Worm (Caenorhabditis elegans) whole organism, L4 larva: Measurements from ENCODE around the gene C38H2.3.

ENCODE experiments used
- F26F4.8 ChIP-seq: fragments of 200-800 bp; sonication (Bioruptor generic); conservative IDR thresholded peaks from 2 replicates; pipeline ENCODE4 v1.3.6; 2022; ENCODE audit warnings: missing genetic modification characterization, missing compliant biosample characterization
- R02D3.7 ChIP-seq: fragments of 150-350 bp; sonication (generic microtip); optimal IDR thresholded peaks from 3 replicates; lab custom pipeline; 2014; ENCODE audit warnings: missing biosample characterization, missing genetic modification characterization
- T26A8.4 ChIP-seq: fragments of 200-800 bp; sonication (Bioruptor generic); IDR thresholded peaks from 2 replicates; pipeline ENCODE4 v1.3.6; 2022; ENCODE audit warnings: missing genetic modification characterization, missing compliant biosample characterization
- Y105C5A.15 ChIP-seq: fragments of 200-800 bp; sonication (Bioruptor generic); IDR thresholded peaks from 2 replicates; pipeline ENCODE4 v1.3.6; 2022; ENCODE audit warnings: missing genetic modification characterization, missing compliant biosample characterization
- Y48G9A.11 ChIP-seq: fragments of 200-800 bp; sonication (Bioruptor generic); IDR thresholded peaks from 2 replicates; pipeline ENCODE4 v1.3.6; 2022; ENCODE audit warnings: missing genetic modification reagents, missing genetic modification characterization, missing compliant biosample characterization
- Y5F2A.4 ChIP-seq: fragments of 200-800 bp; sonication (Bioruptor generic); optimal IDR thresholded peaks from 2 replicates; lab custom pipeline; 2018; ENCODE audit warnings: mild to moderate bottlenecking, missing genetic modification characterization, missing compliant biosample characterization
- ZK546.5 ChIP-seq, 2 experiments: sonication (generic microtip); optimal IDR thresholded peaks; 2 replicates each; lab custom pipeline; 2017; ENCODE audit warnings: missing biosample characterization in 2 of 2, missing genetic modification characterization in 2 of 2
- aha-1 ChIP-seq: fragments of 150-350 bp; peaks from one replicate; lab custom pipeline; 2014; ENCODE audit warnings: missing biosample characterization, missing genetic modification characterization
- aly-2 ChIP-seq: sonication (generic microtip); optimal IDR thresholded peaks from 2 replicates; lab custom pipeline; 2018; ENCODE audit warnings: missing biosample characterization, missing genetic modification characterization
- arid-1 ChIP-seq: fragments of 200-800 bp; sonication (Bioruptor generic); conservative IDR thresholded peaks from 2 replicates; pipeline ENCODE4 v1.3.6; 2022; ENCODE audit warnings: missing genetic modification reagents, missing genetic modification characterization, missing compliant biosample characterization
- attf-4 ChIP-seq: sonication (generic microtip); optimal IDR thresholded peaks from 3 replicates; lab custom pipeline; 2017; ENCODE audit warnings: missing biosample characterization, missing genetic modification characterization
- ceh-28 ChIP-seq: fragments of 150-350 bp; optimal IDR thresholded peaks from 2 replicates; lab custom pipeline; 2014; ENCODE audit warnings: missing biosample characterization, missing genetic modification reagents, missing genetic modification characterization
- ceh-44 ChIP-seq: fragments of 200-800 bp; sonication (Bioruptor generic); IDR thresholded peaks from 2 replicates; pipeline ENCODE4 v1.3.6; 2022; ENCODE audit warnings: missing genetic modification reagents, missing genetic modification characterization, missing compliant biosample characterization
- ceh-62 ChIP-seq: sonication (generic microtip); optimal IDR thresholded peaks from 2 replicates; lab custom pipeline; 2017; ENCODE audit warnings: missing biosample characterization, missing genetic modification characterization
- ces-1 ChIP-seq: fragments of 150-350 bp; sonication (generic microtip); optimal IDR thresholded peaks from 4 replicates; lab custom pipeline; 2014; ENCODE audit warnings: missing biosample characterization, missing genetic modification reagents, missing genetic modification characterization
- cey-2 ChIP-seq: sonication (generic microtip); optimal IDR thresholded peaks from 3 replicates; lab custom pipeline; 2017; ENCODE audit warnings: missing genetic modification characterization, mild to moderate bottlenecking, missing compliant biosample characterization, antibody characterized with exemption, borderline replicate concordance; ENCODE audit not compliant: insufficient read depth
- ctbp-1 ChIP-seq: fragments of 200-800 bp; sonication (Bioruptor generic); IDR thresholded peaks from 2 replicates; pipeline ENCODE4 v1.3.6; 2022; ENCODE audit warnings: missing genetic modification reagents, missing genetic modification characterization, missing compliant biosample characterization
- daf-12 ChIP-seq: fragments of 150-350 bp; optimal IDR thresholded peaks from 2 replicates; lab custom pipeline; 2014; ENCODE audit warnings: missing biosample characterization, missing genetic modification reagents, missing genetic modification characterization
- daf-16 ChIP-seq, 3 experiments: sonication (generic microtip); optimal IDR thresholded peaks; 2 replicates each; lab custom pipeline; 2016 to 2017; ENCODE audit warnings: missing genetic modification characterization in 3 of 3, missing genetic modification reagents in 3 of 3, mild to moderate bottlenecking in 2 of 3, missing compliant biosample characterization in 2 of 3, missing biosample characterization in 1 of 3, moderate library complexity in 1 of 3
- daf-8 ChIP-seq: fragments of 200-800 bp; sonication (Bioruptor generic); IDR thresholded peaks from 2 replicates; pipeline ENCODE4 v1.3.6; 2022; ENCODE audit warnings: missing genetic modification characterization, missing compliant biosample characterization
- dmd-8 ChIP-seq: fragments of 200-800 bp; sonication (Bioruptor generic); IDR thresholded peaks from 2 replicates; pipeline ENCODE4 v1.3.6; 2022; ENCODE audit warnings: missing genetic modification characterization, missing compliant biosample characterization
- duxl-1 ChIP-seq: sonication (generic microtip); optimal IDR thresholded peaks from 2 replicates; lab custom pipeline; 2016; ENCODE audit warnings: mild to moderate bottlenecking, missing genetic modification characterization, moderate library complexity, missing compliant biosample characterization; ENCODE audit not compliant: poor library complexity
- dve-1 ChIP-seq: sonication (generic microtip); optimal IDR thresholded peaks from 2 replicates; lab custom pipeline; 2017; ENCODE audit warnings: antibody characterized with exemption, mild to moderate bottlenecking, missing genetic modification characterization, missing compliant biosample characterization; ENCODE audit not compliant: insufficient read depth
- egl-43 ChIP-seq: fragments of 200-800 bp; sonication (Bioruptor generic); IDR thresholded peaks from 2 replicates; pipeline ENCODE4 v1.3.6; 2022; ENCODE audit warnings: missing genetic modification reagents, missing genetic modification characterization, missing compliant biosample characterization
- fkh-10 ChIP-seq: fragments of 150-350 bp; optimal IDR thresholded peaks from 2 replicates; lab custom pipeline; 2014; ENCODE audit warnings: missing biosample characterization, missing genetic modification reagents, missing genetic modification characterization
- hif-1 ChIP-seq, 2 experiments: sonication (generic microtip); optimal IDR thresholded peaks; 2 replicates each; lab custom pipeline; 2016 to 2017; ENCODE audit warnings: missing compliant biosample characterization in 2 of 2, missing genetic modification characterization in 2 of 2, missing genetic modification reagents in 2 of 2, missing genotype in 2 of 2, mild to moderate bottlenecking in 1 of 2
- hlh-11 ChIP-seq: fragments of 200-800 bp; sonication (Bioruptor generic); optimal IDR thresholded peaks from 2 replicates; lab custom pipeline; 2018; ENCODE audit warnings: mild to moderate bottlenecking, missing genetic modification characterization, missing compliant biosample characterization
- hlh-30 ChIP-seq: sonication (generic microtip); optimal IDR thresholded peaks from 2 replicates; lab custom pipeline; 2017; ENCODE audit warnings: antibody characterized with exemption, mild to moderate bottlenecking, missing genetic modification characterization, missing compliant biosample characterization; ENCODE audit not compliant: insufficient read depth
- hmg-1.1 ChIP-seq: fragments of 200-800 bp; sonication (Bioruptor generic); IDR thresholded peaks from 2 replicates; pipeline ENCODE4 v1.3.6; 2022; ENCODE audit warnings: missing genetic modification reagents, missing genetic modification characterization, missing compliant biosample characterization
- lsy-2 ChIP-seq, 2 experiments: fragments of 150-350 bp in 1 of 2; sonication (generic microtip) in 1 of 2; optimal IDR thresholded peaks; 2 replicates each; lab custom pipeline; 2014 to 2017; ENCODE audit warnings: missing biosample characterization in 2 of 2, missing genetic modification characterization in 2 of 2
- mep-1 ChIP-seq: fragments of 150-350 bp; sonication (generic microtip); optimal IDR thresholded peaks from 3 replicates; lab custom pipeline; 2014; ENCODE audit warnings: missing biosample characterization, missing genetic modification characterization
- mes-2 ChIP-seq: sonication (generic microtip); optimal IDR thresholded peaks from 2 replicates; lab custom pipeline; 2016; ENCODE audit warnings: missing genotype, mild to moderate bottlenecking, missing genetic modification characterization, missing compliant biosample characterization; ENCODE audit not compliant: poor library complexity, severe bottlenecking
- mxl-2 ChIP-seq: fragments of 200-800 bp; sonication (Bioruptor generic); conservative IDR thresholded peaks from 2 replicates; pipeline ENCODE4 v1.3.6; 2022; ENCODE audit warnings: missing genetic modification reagents, missing genetic modification characterization, missing compliant biosample characterization
- mxl-3 ChIP-seq: fragments of 200-800 bp; sonication (Bioruptor generic); optimal IDR thresholded peaks from 2 replicates; lab custom pipeline; 2018; ENCODE audit warnings: mild to moderate bottlenecking, missing genetic modification characterization, missing compliant biosample characterization
- nhr-102 ChIP-seq: sonication (generic microtip); optimal IDR thresholded peaks from 2 replicates; lab custom pipeline; 2016; ENCODE audit warnings: mild to moderate bottlenecking, missing genetic modification characterization, moderate library complexity, missing compliant biosample characterization
- nhr-11 ChIP-seq: fragments of 150-350 bp; optimal IDR thresholded peaks from 2 replicates; lab custom pipeline; 2014; ENCODE audit warnings: missing biosample characterization, missing genetic modification characterization
- nhr-28 ChIP-seq: fragments of 150-350 bp; optimal IDR thresholded peaks from 2 replicates; lab custom pipeline; 2014; ENCODE audit warnings: missing biosample characterization, missing genetic modification characterization
- nhr-6 ChIP-seq: fragments of 150-350 bp; optimal IDR thresholded peaks from 2 replicates; lab custom pipeline; 2014; ENCODE audit warnings: missing biosample characterization, missing genetic modification characterization
- nhr-77 ChIP-seq: fragments of 150-350 bp; optimal IDR thresholded peaks from 2 replicates; lab custom pipeline; 2014; ENCODE audit warnings: missing biosample characterization, missing genetic modification characterization
- php-3 ChIP-seq: fragments of 200-800 bp; sonication (Bioruptor generic); IDR thresholded peaks from 2 replicates; pipeline ENCODE4 v1.3.6; 2022; ENCODE audit warnings: missing genetic modification reagents, missing genetic modification characterization, missing compliant biosample characterization
- pqm-1 ChIP-seq: sonication (generic microtip); optimal IDR thresholded peaks from 2 replicates; lab custom pipeline; 2017; ENCODE audit warnings: missing biosample characterization, missing genetic modification characterization
- rbr-2 ChIP-seq: sonication (generic microtip); optimal IDR thresholded peaks from 2 replicates; lab custom pipeline; 2016; ENCODE audit warnings: missing genotype, missing genetic modification characterization, missing compliant biosample characterization
- saeg-2 ChIP-seq: fragments of 200-800 bp; sonication (Bioruptor generic); IDR thresholded peaks from 2 replicates; pipeline ENCODE4 v1.3.6; 2022; ENCODE audit warnings: missing genetic modification reagents, missing genetic modification characterization, missing compliant biosample characterization
- snpc-1.2 ChIP-seq: fragments of 200-800 bp; sonication (Bioruptor generic); IDR thresholded peaks from 2 replicates; pipeline ENCODE4 v1.3.6; 2022; ENCODE audit warnings: missing genetic modification reagents, missing genetic modification characterization, missing compliant biosample characterization
- spr-1 ChIP-seq: sonication (generic microtip); optimal IDR thresholded peaks from 2 replicates; lab custom pipeline; 2016; ENCODE audit warnings: mild to moderate bottlenecking, missing genetic modification characterization, missing compliant biosample characterization
- unc-62 ChIP-seq, 3 experiments: fragments of 150-350 bp in 1 of 3; sonication (generic microtip); optimal IDR thresholded peaks in 2 of 3; peaks in 1 of 3; 1 replicate in 1 of 3; 2 replicates in 2 of 3; lab custom pipeline; 2014 to 2017; ENCODE audit warnings: missing biosample characterization in 3 of 3, missing genetic modification characterization in 3 of 3, missing genetic modification reagents in 3 of 3, missing genotype in 1 of 3
- zfp-3 ChIP-seq: fragments of 200-800 bp; sonication (Bioruptor generic); conservative IDR thresholded peaks from 2 replicates; pipeline ENCODE4 v1.3.6; 2022; ENCODE audit warnings: missing genetic modification reagents, missing genetic modification characterization, missing compliant biosample characterization

C38H2.3 gene

ce11 chrIII:10380640-10381039 lies 5.7 kb downstream of the C38H2.3 start:
- TF ChIP-seq dve-1 (tag; lab: Kevin White, UChicago) (peak; percentile 14), hif-1 (tag; optimal IDR thresholded peaks at IDR 0.05; lab: Kevin White, UChicago) (peak in 1 of 2 experiments; percentile 66), hlh-30 (tag; lab: Kevin White, UChicago) (peak; percentile 8), hmg-1.1 (GFP tag; lab: Robert Waterston, UW) (peak; percentile 37; the same call in 1 of the 2 replicates), snpc-1.2 (GFP tag; lab: Robert Waterston, UW) (no peak), daf-12 (tag; lab: Kevin White, UChicago) (no peak), mxl-3 (no peak), nhr-28 (tag; lab: Kevin White, UChicago) (peak; percentile 69), aly-2 (tag; lab: Kevin White, UChicago) (no peak), egl-43 (GFP tag; lab: Robert Waterston, UW) (no peak), nhr-6 (peak; percentile 17), lsy-2 (tag; optimal IDR thresholded peaks at IDR 0.05; lab: Kevin White, UChicago) (peak in 1 of 2 experiments; percentile 53), ceh-62 (tag; lab: Kevin White, UChicago) (no peak), ces-1 (GFP tag; lab: Kevin White, UChicago) (no peak), mes-2 (tag; lab: Kevin White, UChicago) (peak; percentile 17), ZK546.5 (tag; optimal IDR thresholded peaks at IDR 0.05; lab: Kevin White, UChicago) (no peak), mep-1 (tag; lab: Kevin White, UChicago) (peak; percentile 30), ctbp-1 (GFP tag; lab: Robert Waterston, UW) (no peak)

- TF ChIP-seq Y48G9A.11 (GFP tag; lab: Robert Waterston, UW): no peak
- no peak for TF ChIP-seq mxl-2 (GFP tag; lab: Robert Waterston, UW)
- no peak for TF ChIP-seq zfp-3 (GFP tag; lab: Robert Waterston, UW)
- TF ChIP-seq unc-62 (GFP tag; optimal IDR thresholded peaks at IDR 0.05 in 1 of 2; lab: Kevin White, UChicago): peak in 1 of 2 experiments; percentile 15
- TF ChIP-seq unc-62 (tag; optimal IDR thresholded peaks at IDR 0.05; lab: Kevin White, UChicago): no peak
- TF ChIP-seq arid-1 (GFP tag; lab: Robert Waterston, UW): no peak
- no peak for TF ChIP-seq nhr-102 (tag; lab: Kevin White, UChicago)
- TF ChIP-seq daf-8: no peak
- TF ChIP-seq saeg-2: no peak
- TF ChIP-seq nhr-77 (tag; lab: Kevin White, UChicago): no peak
- TF ChIP-seq aha-1 (tag; lab: Kevin White, UChicago): peak; percentile 44
- no peak for TF ChIP-seq nhr-11
- no peak for TF ChIP-seq T26A8.4 (GFP tag; lab: Robert Waterston, UW)
- TF ChIP-seq Y5F2A.4 (GFP tag; lab: Kevin White, UChicago): no peak
- TF ChIP-seq daf-16 (GFP tag; optimal IDR thresholded peaks at IDR 0.05; lab: Kevin White, UChicago): no peak
- TF ChIP-seq daf-16 (tag; optimal IDR thresholded peaks at IDR 0.05; lab: Kevin White, UChicago): peak; percentile 12
- TF ChIP-seq dmd-8 (GFP tag; lab: Robert Waterston, UW): no peak
- no peak for TF ChIP-seq ceh-44 (GFP tag; lab: Robert Waterston, UW)
- no peak for TF ChIP-seq rbr-2 (tag; lab: Kevin White, UChicago)
- no peak for TF ChIP-seq nhr-6
- TF ChIP-seq php-3 (GFP tag; lab: Robert Waterston, UW): no peak
Measured at ce11 chrIII:10379632-10380031, 6.7 kb downstream of the C38H2.3 start.

ce11 chrIII:10378899-10379298 lies 7.5 kb downstream of the C38H2.3 start:
- no peak for TF ChIP-seq Y105C5A.15 (GFP tag; lab: Robert Waterston, UW)
- TF ChIP-seq ceh-28 (tag; lab: Kevin White, UChicago): no peak
- no peak for TF ChIP-seq R02D3.7 (tag; lab: Kevin White, UChicago)
- peak; percentile 35 for TF ChIP-seq hlh-11
- no peak for TF ChIP-seq daf-16 (GFP tag; optimal IDR thresholded peaks at IDR 0.05; lab: Kevin White, UChicago)
- TF ChIP-seq daf-16 (tag; optimal IDR thresholded peaks at IDR 0.05; lab: Kevin White, UChicago): peak; percentile 75
- no peak for TF ChIP-seq F26F4.8 (GFP tag; lab: Robert Waterston, UW)
- no peak for TF ChIP-seq duxl-1 (tag; lab: Kevin White, UChicago)
- peak in 1 of 2 experiments; percentile 25 for TF ChIP-seq hif-1 (tag; optimal IDR thresholded peaks at IDR 0.05; lab: Kevin White, UChicago)
- no peak for TF ChIP-seq attf-4 (tag; lab: Kevin White, UChicago)
- no peak for TF ChIP-seq cey-2 (tag; lab: Kevin White, UChicago)
- no peak for TF ChIP-seq fkh-10 (GFP tag; lab: Kevin White, UChicago)
- TF ChIP-seq nhr-28 (tag; lab: Kevin White, UChicago): peak; percentile 69
- peak; percentile 73 for TF ChIP-seq pqm-1
- TF ChIP-seq spr-1 (tag; lab: Kevin White, UChicago): no peak
